Worm (Caenorhabditis elegans) whole organism, L1 larva: ENCODE measurements around the gene ccd-5.

Experiments
- C04F5.9 ChIP-seq: sonication (generic microtip); optimal IDR thresholded peaks from 2 replicates; lab custom pipeline; 2016; ENCODE audit warnings: missing genetic modification characterization, missing compliant biosample characterization
- C34B4.2 ChIP-seq: sonication (generic microtip); optimal IDR thresholded peaks from 2 replicates; lab custom pipeline; 2017; ENCODE audit warnings: mild to moderate bottlenecking, missing genetic modification characterization, missing compliant biosample characterization
- alr-1 ChIP-seq: fragments of 200-800 bp; sonication (Bioruptor generic); optimal IDR thresholded peaks from 2 replicates; lab custom pipeline; 2018; ENCODE audit warnings: borderline replicate concordance, mild to moderate bottlenecking, missing genetic modification characterization, missing compliant biosample characterization
- aly-2 ChIP-seq: fragments of 150-350 bp; optimal IDR thresholded peaks from 2 replicates; lab custom pipeline; 2014; ENCODE audit warnings: missing biosample characterization, missing genetic modification characterization
- ceh-63 ChIP-seq: fragments of 200-800 bp; sonication (Bioruptor generic); optimal IDR thresholded peaks from 2 replicates; lab custom pipeline; 2018; ENCODE audit warnings: mild to moderate bottlenecking, missing genetic modification characterization, missing compliant biosample characterization
- ceh-82 ChIP-seq, 3 experiments: fragments of 150-350 bp in 1 of 3; sonication (generic microtip) in 2 of 3; optimal IDR thresholded peaks; 2 replicates each; lab custom pipeline; 2014 to 2017; ENCODE audit warnings: missing biosample characterization in 3 of 3, missing genetic modification characterization in 3 of 3
- ces-1 ChIP-seq: fragments of 150-350 bp; optimal IDR thresholded peaks from 2 replicates; lab custom pipeline; 2014; ENCODE audit warnings: missing biosample characterization, missing genetic modification reagents, missing genetic modification characterization
- dsc-1 ChIP-seq: sonication (generic microtip); optimal IDR thresholded peaks from 2 replicates; lab custom pipeline; 2016; ENCODE audit warnings: mild to moderate bottlenecking, missing genetic modification characterization, missing compliant biosample characterization
- efl-1 ChIP-seq, 4 experiments: fragments of 150-350 bp; optimal IDR thresholded peaks in 3 of 4; peaks in 1 of 4; 1 replicate in 1 of 4; 2 replicates in 3 of 4; lab custom pipeline; 2014; ENCODE audit warnings: missing biosample characterization in 2 of 4, missing genetic modification characterization in 2 of 4, missing genetic modification reagents in 2 of 4
- efl-3 ChIP-seq: fragments of 200-800 bp; sonication (Bioruptor generic); optimal IDR thresholded peaks from 2 replicates; lab custom pipeline; 2018; ENCODE audit warnings: mild to moderate bottlenecking, missing genetic modification characterization, missing compliant biosample characterization
- egl-13 ChIP-seq: sonication (generic microtip); optimal IDR thresholded peaks from 2 replicates; lab custom pipeline; 2016; ENCODE audit warnings: missing genotype, missing genetic modification reagents, missing genetic modification characterization, missing compliant biosample characterization
- fkh-10 ChIP-seq: sonication (generic microtip); optimal IDR thresholded peaks from 2 replicates; lab custom pipeline; 2017; ENCODE audit warnings: missing biosample characterization, missing genetic modification reagents, missing genetic modification characterization
- fos-1 ChIP-seq: fragments of 150-350 bp; optimal IDR thresholded peaks from 2 replicates; lab custom pipeline; 2014; ENCODE audit warnings: missing biosample characterization, missing genetic modification characterization
- grh-1 ChIP-seq: fragments of 200-800 bp; sonication (Bioruptor generic); IDR thresholded peaks from 2 replicates; pipeline ENCODE4 v1.3.6; 2022; ENCODE audit warnings: missing genetic modification reagents, missing genetic modification characterization, missing compliant biosample characterization
- hlh-4 ChIP-seq: sonication (generic microtip); optimal IDR thresholded peaks from 2 replicates; lab custom pipeline; 2016; ENCODE audit warnings: mild to moderate bottlenecking, missing genetic modification characterization, missing compliant biosample characterization
- hpl-2 ChIP-seq: fragments of 150-350 bp; optimal IDR thresholded peaks from 2 replicates; lab custom pipeline; 2014; ENCODE audit warnings: missing biosample characterization, missing genetic modification reagents, missing genetic modification characterization
- isw-1 ChIP-seq: fragments of 200-800 bp; sonication (Bioruptor generic); IDR thresholded peaks from 2 replicates; pipeline ENCODE4 v1.3.6; 2022; ENCODE audit warnings: missing genetic modification characterization, missing compliant biosample characterization
- jun-1 ChIP-seq: fragments of 150-350 bp; optimal IDR thresholded peaks from 2 replicates; lab custom pipeline; 2014; ENCODE audit warnings: missing biosample characterization, missing genetic modification reagents, missing genetic modification characterization
- lin-13 ChIP-seq: fragments of 150-350 bp; optimal IDR thresholded peaks from 2 replicates; lab custom pipeline; 2014; ENCODE audit warnings: missing biosample characterization, missing genetic modification reagents, missing genetic modification characterization
- lin-14 ChIP-seq: fragments of 200-800 bp; sonication (Bioruptor generic); optimal IDR thresholded peaks from 2 replicates; lab custom pipeline; 2018; ENCODE audit warnings: mild to moderate bottlenecking, missing genetic modification characterization, moderate library complexity, missing compliant biosample characterization
- lin-15B ChIP-seq: fragments of 150-350 bp; sonication (generic microtip); optimal IDR thresholded peaks from 3 replicates; lab custom pipeline; 2014; ENCODE audit warnings: missing biosample characterization, missing genetic modification characterization
- lir-3 ChIP-seq: sonication (generic microtip); optimal IDR thresholded peaks from 2 replicates; lab custom pipeline; 2016; ENCODE audit warnings: mild to moderate bottlenecking, missing genetic modification characterization, moderate library complexity, missing compliant biosample characterization; ENCODE audit not compliant: poor library complexity
- mab-9 ChIP-seq: fragments of 200-800 bp; sonication (Bioruptor generic); IDR thresholded peaks from 2 replicates; pipeline ENCODE4 v1.3.6; 2022; ENCODE audit warnings: missing genetic modification reagents, missing genetic modification characterization, missing compliant biosample characterization
- nhr-20 ChIP-seq: sonication (generic microtip); optimal IDR thresholded peaks from 2 replicates; lab custom pipeline; 2016; ENCODE audit warnings: mild to moderate bottlenecking, missing genetic modification characterization, missing compliant biosample characterization
- nhr-237 ChIP-seq: fragments of 150-350 bp; optimal IDR thresholded peaks from 2 replicates; lab custom pipeline; 2014; ENCODE audit warnings: missing biosample characterization, missing genetic modification characterization
- nhr-76 ChIP-seq: sonication (generic microtip); optimal IDR thresholded peaks from 2 replicates; lab custom pipeline; 2017; ENCODE audit warnings: missing biosample characterization, missing genetic modification characterization
- nhr-84 ChIP-seq: sonication (generic microtip); optimal IDR thresholded peaks from 2 replicates; lab custom pipeline; 2017; ENCODE audit warnings: missing biosample characterization, missing genetic modification characterization
- pag-3 ChIP-seq: sonication (generic microtip); optimal IDR thresholded peaks from 2 replicates; lab custom pipeline; 2017; ENCODE audit warnings: missing genetic modification characterization, mild to moderate bottlenecking, missing compliant biosample characterization, antibody characterized with exemption, borderline replicate concordance; ENCODE audit not compliant: insufficient read depth
- pax-3 ChIP-seq: fragments of 200-800 bp; sonication (Bioruptor generic); optimal IDR thresholded peaks from 2 replicates; lab custom pipeline; 2018; ENCODE audit warnings: mild to moderate bottlenecking, missing genetic modification characterization, moderate library complexity, missing compliant biosample characterization
- skn-1 ChIP-seq: fragments of 150-350 bp; optimal IDR thresholded peaks from 2 replicates; lab custom pipeline; 2014; ENCODE audit warnings: missing biosample characterization, missing genetic modification characterization
- snpc-4 ChIP-seq: fragments of 150-350 bp; optimal IDR thresholded peaks from 2 replicates; lab custom pipeline; 2014; ENCODE audit warnings: missing biosample characterization, missing genetic modification characterization
- swsn-7 ChIP-seq: sonication (generic microtip); optimal IDR thresholded peaks from 2 replicates; lab custom pipeline; 2016; ENCODE audit warnings: missing genetic modification characterization, missing compliant biosample characterization
- unc-62 ChIP-seq: fragments of 150-350 bp; optimal IDR thresholded peaks from 2 replicates; lab custom pipeline; 2014; ENCODE audit warnings: missing biosample characterization, missing genetic modification reagents, missing genetic modification characterization
- zag-1 ChIP-seq: fragments of 150-350 bp; optimal IDR thresholded peaks from 2 replicates; lab custom pipeline; 2014; ENCODE audit warnings: missing biosample characterization, missing genetic modification characterization
- ztf-11 ChIP-seq, 2 experiments: sonication (generic microtip); optimal IDR thresholded peaks; 2 replicates each; lab custom pipeline; 2016 to 2017; ENCODE audit warnings: missing genetic modification characterization in 2 of 2, missing biosample characterization in 1 of 2, missing compliant biosample characterization in 1 of 2
- ztf-4 ChIP-seq: fragments of 150-350 bp; optimal IDR thresholded peaks from 2 replicates; lab custom pipeline; 2014; ENCODE audit warnings: missing biosample characterization, missing genetic modification characterization

The ccd-5 gene

DNA sequence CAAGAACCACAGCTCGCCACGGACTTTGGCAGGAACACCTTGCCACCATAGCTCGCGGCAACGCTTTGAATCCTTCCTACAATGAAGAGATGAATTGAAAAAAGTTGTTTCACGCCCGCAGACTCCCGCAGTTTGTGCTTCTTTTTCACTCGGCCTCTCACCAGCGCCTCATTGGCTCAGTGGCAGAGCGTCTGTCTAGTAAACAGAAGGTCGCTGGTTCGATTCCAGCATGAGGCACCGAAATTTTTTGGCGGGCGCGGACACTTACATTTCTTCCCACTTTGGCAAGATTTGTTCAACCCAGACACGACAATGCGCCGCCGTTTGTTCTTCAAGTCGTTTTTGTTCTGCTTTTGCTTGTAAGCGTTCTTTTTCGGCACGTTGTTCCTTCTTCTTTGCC lies 44.6 kb downstream of the ccd-5 start (continued):
- peak in 2 of 3 experiments; percentile 47 to 52 for TF ChIP-seq ceh-82 (tag; optimal IDR thresholded peaks at IDR 0.05; lab: Kevin White, UChicago)
- no peak for TF ChIP-seq snpc-4 (tag; lab: Kevin White, UChicago)
- no peak for TF ChIP-seq alr-1
- TF ChIP-seq grh-1 (GFP tag; lab: Robert Waterston, UW), result no peak
- TF ChIP-seq nhr-237 (tag; lab: Kevin White, UChicago), result no peak
- TF ChIP-seq nhr-20, result peak; percentile 26
- no peak for TF ChIP-seq fos-1
- TF ChIP-seq zag-1, result no peak
- no peak for TF ChIP-seq ztf-11 (tag; optimal IDR thresholded peaks at IDR 0.05; lab: Kevin White, UChicago)
- peak; percentile 32 for TF ChIP-seq swsn-7 (tag; lab: Kevin White, UChicago)
- no peak for TF ChIP-seq C34B4.2 (tag; lab: Kevin White, UChicago)
- TF ChIP-seq C04F5.9, result no peak
- no peak for TF ChIP-seq ztf-4 (tag; lab: Kevin White, UChicago)
- TF ChIP-seq nhr-76 (tag; lab: Kevin White, UChicago), result no peak
- no peak for TF ChIP-seq ceh-63 (GFP tag; lab: Kevin White, UChicago)
- TF ChIP-seq jun-1 (tag; lab: Kevin White, UChicago), result no peak
- no peak for TF ChIP-seq ces-1 (GFP tag; lab: Kevin White, UChicago)
- no peak for TF ChIP-seq efl-3 (GFP tag; lab: Kevin White, UChicago)
- no peak for TF ChIP-seq unc-62 (GFP tag; lab: Kevin White, UChicago)
- TF ChIP-seq egl-13 (tag; lab: Kevin White, UChicago), result no peak
- TF ChIP-seq lir-3 (tag; lab: Kevin White, UChicago), result no peak
- no peak for TF ChIP-seq pag-3 (tag; lab: Kevin White, UChicago)
- TF ChIP-seq skn-1 (tag; lab: Kevin White, UChicago), result peak; percentile 78
- TF ChIP-seq dsc-1, result peak; percentile 23
- no peak for TF ChIP-seq lin-15B
- no peak for TF ChIP-seq mab-9 (GFP tag; lab: Robert Waterston, UW)
- no peak for TF ChIP-seq nhr-84 (tag; lab: Kevin White, UChicago)
- TF ChIP-seq aly-2, result no peak
- no peak for TF ChIP-seq efl-1 (optimal IDR thresholded peaks at IDR 0.05; lab: Kevin White, UChicago)
- TF ChIP-seq efl-1 (GFP tag; optimal IDR thresholded peaks at IDR 0.05 in 1 of 2; lab: Kevin White, UChicago), result no peak
- no peak for TF ChIP-seq isw-1 (GFP tag; lab: Robert Waterston, UW)

DNA sequence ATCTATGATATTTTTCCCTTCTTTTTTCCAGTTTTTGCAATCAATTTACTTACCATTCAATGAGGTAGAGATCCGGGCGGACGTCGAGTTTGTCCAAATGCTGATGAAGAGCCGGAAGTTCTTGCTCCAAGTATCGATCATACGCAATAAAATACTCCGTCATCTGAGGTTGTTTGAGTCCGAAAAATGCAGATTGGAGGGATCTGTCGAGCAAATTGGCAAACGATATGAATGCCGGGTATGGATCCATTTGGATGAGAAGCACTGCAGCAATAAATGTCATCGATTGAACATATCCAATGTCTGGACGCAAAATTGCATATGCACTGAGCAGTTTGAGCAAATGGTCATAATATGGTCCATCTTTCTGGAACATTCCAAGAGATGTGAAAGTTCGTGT lies 45.3 kb downstream of the ccd-5 start:
- peak; percentile 96 for TF ChIP-seq alr-1
- no peak for TF ChIP-seq pax-3 (tag; lab: Kevin White, UChicago)

ce11 chrX:2526078-2526477 lies 46.4 kb downstream of the ccd-5 start:
- TF ChIP-seq lin-13 (GFP tag; lab: Kevin White, UChicago) (no peak), hpl-2 (GFP tag; lab: Kevin White, UChicago) (no peak), hlh-4 (tag; lab: Kevin White, UChicago) (no peak), zag-1 (no peak)

DNA sequence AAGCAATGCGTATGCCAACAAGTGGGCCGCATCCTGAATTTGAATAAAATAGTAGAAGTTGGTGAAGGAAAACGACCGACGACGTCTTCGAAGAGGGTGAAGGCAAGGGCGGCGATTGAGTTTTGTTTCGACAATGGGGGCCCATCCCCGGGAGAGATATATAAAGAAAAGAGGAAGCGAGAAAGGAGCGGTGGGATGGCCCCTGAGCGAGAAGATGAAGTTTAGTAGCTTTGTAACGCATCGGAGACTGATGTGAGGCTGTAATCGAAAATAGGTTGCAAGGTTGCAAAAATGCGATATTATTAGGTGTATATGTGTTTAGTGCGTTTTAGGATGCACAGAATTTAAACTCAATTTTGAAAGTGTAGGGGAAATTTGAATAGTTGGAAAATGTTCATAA lies 49.8 kb downstream of the ccd-5 start:
- TF ChIP-seq mab-9 (GFP tag; lab: Robert Waterston, UW) (no peak), lin-14 (GFP tag; lab: Kevin White, UChicago) (peak; percentile 19), fkh-10 (peak; percentile 52)
- TF ChIP-seq, all 84 proteins: peak for 2
